Fruit fly (Drosophila melanogaster) whole organism, embryonic: Measurements from ENCODE around the gene c12.1.
A peak's percentile ranks its signal among the peaks of the same experiment; 100 is the strongest.

ENCODE experiments used
- ATbp ChIP-seq: fragments of 200-800 bp; sonication (Bioruptor generic); optimal IDR thresholded peaks from 2 replicates; lab custom pipeline; 2017; ENCODE audit warnings: missing biosample characterization, mild to moderate bottlenecking, missing genetic modification characterization, missing genetic modification reagents
- Atf6 ChIP-seq: fragments of 200-800 bp; sonication (Bioruptor generic); IDR thresholded peaks from 2 replicates; pipeline ENCODE4 v1.3.6; 2022; ENCODE audit warnings: missing biosample characterization, missing genetic modification characterization
- Bteb2 ChIP-seq: fragments of 200-800 bp; sonication (Bioruptor generic); optimal IDR thresholded peaks from 2 replicates; lab custom pipeline; 2016; ENCODE audit warnings: missing biosample characterization, missing genetic modification characterization
- CG10959 ChIP-seq: fragments of 200-800 bp; sonication (Bioruptor generic); IDR thresholded peaks from 2 replicates; pipeline ENCODE4 v1.3.6; 2022; ENCODE audit warnings: missing biosample characterization, missing genetic modification characterization
- CG10979 ChIP-seq: fragments of 200-800 bp; sonication (Bioruptor generic); optimal IDR thresholded peaks from 2 replicates; lab custom pipeline; 2018; ENCODE audit warnings: missing biosample characterization, mild to moderate bottlenecking, missing genetic modification characterization, moderate library complexity
- CG11085 ChIP-seq: fragments of 200-800 bp; sonication (Bioruptor generic); IDR thresholded peaks from 2 replicates; pipeline ENCODE4 v1.3.6; 2022; ENCODE audit warnings: missing biosample characterization, missing genetic modification characterization
- CG11247 ChIP-seq: fragments of 200-800 bp; sonication (Bioruptor generic); IDR thresholded peaks from 2 replicates; pipeline ENCODE4 v1.3.6; 2022; ENCODE audit warnings: missing biosample characterization, missing genetic modification characterization
- CG12155 ChIP-seq: fragments of 200-800 bp; sonication (Bioruptor generic); optimal IDR thresholded peaks from 3 replicates; lab custom pipeline; 2016; ENCODE audit warnings: missing biosample characterization, missing genetic modification characterization
- CG13424 ChIP-seq: fragments of 200-800 bp; sonication (Bioruptor generic); optimal IDR thresholded peaks from 2 replicates; lab custom pipeline; 2019; ENCODE audit warnings: missing biosample characterization, mild to moderate bottlenecking, missing genetic modification characterization, moderate library complexity
- CG15601 ChIP-seq: fragments of 200-800 bp; sonication (Bioruptor generic); optimal IDR thresholded peaks from 3 replicates; lab custom pipeline; 2019; ENCODE audit warnings: missing biosample characterization, mild to moderate bottlenecking, missing genetic modification characterization, moderate library complexity
- CG16863 ChIP-seq: fragments of 200-800 bp; sonication (Bioruptor generic); optimal IDR thresholded peaks from 3 replicates; lab custom pipeline; 2016; ENCODE audit warnings: missing biosample characterization, missing genetic modification characterization
- CG17829 ChIP-seq: fragments of 200-800 bp; optimal IDR thresholded peaks from 2 replicates; lab custom pipeline; 2019; ENCODE audit warnings: missing biosample characterization, mild to moderate bottlenecking, missing genetic modification characterization, moderate library complexity
- CG18599 ChIP-seq: fragments of 200-800 bp; sonication (Bioruptor generic); optimal IDR thresholded peaks from 3 replicates; lab custom pipeline; 2017; ENCODE audit warnings: missing biosample characterization, missing genetic modification characterization, mild to moderate bottlenecking, moderate library complexity, missing genetic modification reagents
- CG2199 ChIP-seq: fragments of 200-800 bp; sonication (Bioruptor generic); IDR thresholded peaks from 3 replicates; pipeline ENCODE4 v1.3.6; 2022; ENCODE audit warnings: missing biosample characterization, missing genetic modification characterization
- CG30403 ChIP-seq: fragments of 200-800 bp; sonication (Bioruptor generic); optimal IDR thresholded peaks from 3 replicates; lab custom pipeline; 2016; ENCODE audit warnings: missing biosample characterization, missing genetic modification characterization
- CG3407 ChIP-seq: fragments of 200-800 bp; sonication (Bioruptor generic); optimal IDR thresholded peaks from 2 replicates; lab custom pipeline; 2018; ENCODE audit warnings: missing biosample characterization, mild to moderate bottlenecking, missing genetic modification characterization
- CG3838 ChIP-seq: fragments of 200-800 bp; sonication (Bioruptor generic); optimal IDR thresholded peaks from 3 replicates; lab custom pipeline; 2016; ENCODE audit warnings: missing biosample characterization, missing genetic modification characterization
- CG3847 ChIP-seq: fragments of 200-800 bp; sonication (Bioruptor generic); IDR thresholded peaks from 2 replicates; pipeline ENCODE4 v1.3.6; 2022; ENCODE audit warnings: missing biosample characterization, missing genetic modification characterization
- CG6175 ChIP-seq: fragments of 200-800 bp; sonication (Bioruptor generic); IDR thresholded peaks from 3 replicates; pipeline ENCODE4 v1.3.6; 2022; ENCODE audit warnings: missing biosample characterization, missing genetic modification characterization
- CG9797 ChIP-seq: fragments of 200-800 bp; sonication (Bioruptor generic); optimal IDR thresholded peaks from 3 replicates; lab custom pipeline; 2018; ENCODE audit warnings: missing biosample characterization, mild to moderate bottlenecking, missing genetic modification characterization
- Dip2 ChIP-seq: fragments of 200-800 bp; sonication (Bioruptor generic); IDR thresholded peaks from 2 replicates; pipeline ENCODE4 v1.3.6; 2022; ENCODE audit warnings: missing biosample characterization, missing genetic modification characterization
- Drgx ChIP-seq: fragments of 200-800 bp; sonication (Bioruptor generic); IDR thresholded peaks from 2 replicates; pipeline ENCODE4 v1.3.6; 2022; ENCODE audit warnings: missing biosample characterization, missing genetic modification characterization
- HLH3B ChIP-seq: fragments of 200-800 bp; sonication (Bioruptor generic); IDR thresholded peaks from 2 replicates; pipeline ENCODE4 v1.3.6; 2022; ENCODE audit warnings: missing biosample characterization, missing genetic modification characterization
- HLHmδ ChIP-seq: fragments of 200-800 bp; sonication (Bioruptor generic); optimal IDR thresholded peaks from 2 replicates; lab custom pipeline; 2018; ENCODE audit warnings: missing biosample characterization, mild to moderate bottlenecking, missing genetic modification characterization, moderate library complexity
- Hsf ChIP-seq: fragments of 200-800 bp; sonication (Bioruptor generic); optimal IDR thresholded peaks from 3 replicates; lab custom pipeline; 2016; ENCODE audit warnings: missing biosample characterization, missing genetic modification characterization
- MBD-R2 ChIP-seq: fragments of 200-800 bp; sonication (Bioruptor generic); IDR thresholded peaks from 2 replicates; pipeline ENCODE4 v1.3.6; 2022; ENCODE audit warnings: missing biosample characterization, missing genetic modification characterization
- Max ChIP-seq: fragments of 200-800 bp; sonication (Bioruptor generic); optimal IDR thresholded peaks from 2 replicates; lab custom pipeline; 2016; ENCODE audit warnings: missing biosample characterization, mild to moderate bottlenecking, missing genetic modification characterization
- Myb ChIP-seq: fragments of 200-800 bp; sonication (Bioruptor generic); optimal IDR thresholded peaks from 2 replicates; lab custom pipeline; 2016; ENCODE audit warnings: missing biosample characterization, missing genetic modification characterization
- Oaz ChIP-seq: fragments of 200-800 bp; sonication (Bioruptor generic); IDR thresholded peaks from 2 replicates; pipeline ENCODE4 v1.3.6; 2022; ENCODE audit warnings: missing biosample characterization, missing genetic modification characterization
- Oli ChIP-seq: fragments of 200-800 bp; sonication (Bioruptor generic); optimal IDR thresholded peaks from 2 replicates; lab custom pipeline; 2018; ENCODE audit warnings: missing biosample characterization, mild to moderate bottlenecking, missing genetic modification characterization, moderate library complexity
- Ravus ChIP-seq: fragments of 200-800 bp; sonication (Bioruptor generic); IDR thresholded peaks from 2 replicates; pipeline ENCODE4 v1.3.6; 2022; ENCODE audit warnings: missing biosample characterization, missing genetic modification characterization
- Six4 ChIP-seq: fragments of 200-800 bp; sonication (Bioruptor generic); optimal IDR thresholded peaks from 2 replicates; lab custom pipeline; 2016; ENCODE audit warnings: missing biosample characterization, missing genetic modification characterization
- Sry-δ ChIP-seq: fragments of 200-800 bp; sonication (Bioruptor generic); optimal IDR thresholded peaks from 2 replicates; lab custom pipeline; 2016; ENCODE audit warnings: missing biosample characterization, missing genetic modification characterization
- Trl ChIP-seq, 3 experiments: fragments of >200 bp in 2 of 3; fragments of 200-800 bp in 1 of 3; sonication (Bioruptor generic) in 1 of 3; optimal IDR thresholded peaks; 2 replicates in 1 of 3; 3 replicates in 2 of 3; lab custom pipeline; 2016 to 2017; ENCODE audit warnings: missing biosample characterization in 1 of 3, missing genetic modification characterization in 1 of 3
- YL-1 ChIP-seq: fragments of 200-800 bp; sonication (Bioruptor generic); optimal IDR thresholded peaks from 3 replicates; lab custom pipeline; 2017; ENCODE audit warnings: missing biosample characterization, mild to moderate bottlenecking, missing genetic modification characterization
- ap ChIP-seq: fragments of 200-800 bp; sonication (Bioruptor generic); IDR thresholded peaks from 2 replicates; pipeline ENCODE4 v1.3.6; 2022; ENCODE audit warnings: missing biosample characterization, missing genetic modification characterization
- ftz-f1 ChIP-seq: fragments of 200-800 bp; sonication (Bioruptor generic); optimal IDR thresholded peaks from 2 replicates; lab custom pipeline; 2016; ENCODE audit warnings: missing biosample characterization, missing genetic modification characterization
- gcm2 ChIP-seq: fragments of 200-800 bp; sonication (Bioruptor generic); optimal IDR thresholded peaks from 2 replicates; lab custom pipeline; 2016; ENCODE audit warnings: missing biosample characterization, missing genetic modification characterization
- insv ChIP-seq, 2 experiments: fragments of 200-800 bp; sonication (Bioruptor generic); optimal IDR thresholded peaks; 3 replicates each; lab custom pipeline; 2016 to 2018; ENCODE audit warnings: missing biosample characterization in 2 of 2, missing genetic modification characterization in 2 of 2
- inv ChIP-seq: fragments of 200-800 bp; sonication (Bioruptor generic); IDR thresholded peaks from 2 replicates; pipeline ENCODE4 v1.3.6; 2022; ENCODE audit warnings: missing biosample characterization, missing genetic modification characterization; ENCODE audit not compliant: partially characterized antibody
- kah ChIP-seq: fragments of 200-800 bp; sonication (Bioruptor generic); optimal IDR thresholded peaks from 2 replicates; lab custom pipeline; 2018; ENCODE audit warnings: missing biosample characterization, mild to moderate bottlenecking, missing genetic modification characterization
- klu ChIP-seq: fragments of 200-800 bp; sonication (Bioruptor generic); IDR thresholded peaks from 2 replicates; pipeline ENCODE4 v1.3.6; 2022; ENCODE audit warnings: missing biosample characterization, missing genetic modification characterization
- lola ChIP-seq, 3 experiments: fragments of >200 bp in 2 of 3; fragments of 200-800 bp in 1 of 3; sonication (Bioruptor generic) in 1 of 3; optimal IDR thresholded peaks; 2 replicates each; lab custom pipeline; 2017 to 2019; ENCODE audit warnings: missing biosample characterization in 3 of 3, missing genetic modification characterization in 3 of 3, mild to moderate bottlenecking in 1 of 3, moderate library complexity in 1 of 3
- pros ChIP-seq: fragments of 200-800 bp; sonication (Bioruptor generic); optimal IDR thresholded peaks from 3 replicates; lab custom pipeline; 2019; ENCODE audit warnings: missing biosample characterization, mild to moderate bottlenecking, missing genetic modification characterization, moderate library complexity
- stc ChIP-seq: fragments of 200-800 bp; sonication (Bioruptor generic); IDR thresholded peaks from 2 replicates; pipeline ENCODE4 v1.3.6; 2022; ENCODE audit warnings: missing biosample characterization, missing genetic modification characterization
- sug ChIP-seq: fragments of 200-800 bp; optimal IDR thresholded peaks from 2 replicates; lab custom pipeline; 2019; ENCODE audit warnings: missing biosample characterization, mild to moderate bottlenecking, missing genetic modification characterization, moderate library complexity
- usp ChIP-seq: fragments of >200 bp; optimal IDR thresholded peaks from 2 replicates; lab custom pipeline; 2017; ENCODE audit warnings: missing biosample characterization, missing genetic modification characterization
- zfh2 ChIP-seq: fragments of 200-800 bp; sonication (Bioruptor generic); optimal IDR thresholded peaks from 2 replicates; lab custom pipeline; 2016; ENCODE audit warnings: missing biosample characterization, missing genetic modification characterization

c12.1 gene

dm6 chrX:9343480-9344477, 24.8 kb upstream of the c12.1 start (continued):
- TF ChIP-seq CG30403 (GFP tag; lab: Kevin White, UChicago) (peak; percentile 56), CG18599 (GFP tag; lab: Kevin White, UChicago) (peak; percentile 77), Dip2 (GFP tag; lab: Robert Waterston, UW) (no peak), CG17829 (tag; lab: Kevin White, UChicago) (no peak), Drgx (GFP tag; lab: Robert Waterston, UW) (peak; percentile 86), stc (GFP tag; lab: Robert Waterston, UW) (peak; percentile 73; the same call in 1 of the 2 replicates), CG16863 (peak; percentile 41), MBD-R2 (peak; percentile 46; the same call in 1 of the 2 replicates), Bteb2 (GFP tag; lab: Kevin White, UChicago) (peak; percentile 42), CG11247 (GFP tag; lab: Robert Waterston, UW) (peak; percentile 79), CG9797 (no peak), klu (GFP tag; lab: Robert Waterston, UW) (peak; percentile 39; the same call in 1 of the 2 replicates), ATbp (peak; percentile 42), Six4 (GFP tag; lab: Kevin White, UChicago) (no peak), zfh2 (GFP tag; lab: Kevin White, UChicago) (peak; percentile 69), CG6175 (peak; percentile 68; the same call in 2 of the 3 replicates), HLH3B (GFP tag; lab: Robert Waterston, UW) (peak; percentile 62), Ravus (GFP tag; lab: Robert Waterston, UW) (no peak; the same call in 1 of the 2 replicates), Hsf (GFP tag; lab: Kevin White, UChicago) (peak; percentile 53), CG3838 (no peak), kah (GFP tag; lab: Kevin White, UChicago) (no peak), CG11085 (GFP tag; lab: Robert Waterston, UW) (peak; percentile 70; the same call in 1 of the 2 replicates), ftz-f1 (GFP tag; lab: Kevin White, UChicago) (no peak), CG10979 (tag; lab: Kevin White, UChicago) (no peak), sug (tag; lab: Kevin White, UChicago) (no peak), usp (GFP tag; lab: Kevin White, UChicago) (no peak), Trl (optimal IDR thresholded peaks at IDR 0.05; lab: Kevin White, UChicago) (no peak), Trl (GFP tag; optimal IDR thresholded peaks at IDR 0.05; lab: Kevin White, UChicago) (peak; percentile 55), CG3847 (GFP tag; lab: Robert Waterston, UW) (peak; percentile 63; the same call in 1 of the 2 replicates), CG12155 (peak; percentile 57), CG10959 (GFP tag; lab: Robert Waterston, UW) (0 out of 2 replicates have a peak, but pooled peaks have one; percentile 45), Atf6 (GFP tag; lab: Robert Waterston, UW) (peak; percentile 60; the same call in 1 of the 2 replicates), lola (GFP tag; optimal IDR thresholded peaks at IDR 0.05; lab: Kevin White, UChicago) (no peak), Myb (GFP tag; lab: Kevin White, UChicago) (peak; percentile 56), CG15601 (tag; lab: Kevin White, UChicago) (no peak), CG13424 (tag; lab: Kevin White, UChicago) (peak; percentile 42), gcm2 (GFP tag; lab: Kevin White, UChicago) (peak; percentile 28), YL-1 (no peak), insv (GFP tag; optimal IDR thresholded peaks at IDR 0.05; lab: Kevin White, UChicago) (no peak), Oaz (GFP tag; lab: Robert Waterston, UW) (no peak), inv (GFP tag; lab: Robert Waterston, UW) (no peak), Max (GFP tag; lab: Kevin White, UChicago) (peak; percentile 19), Oli (tag; lab: Kevin White, UChicago) (peak; percentile 65), CG3407 (GFP tag; lab: Kevin White, UChicago) (no peak), HLHmδ (GFP tag; lab: Kevin White, UChicago) (no peak), Sry-δ (GFP tag; lab: Kevin White, UChicago) (peak; percentile 2), CG2199 (no peak), pros (GFP tag; lab: Kevin White, UChicago) (no peak), ap (no peak)
